Worm (Caenorhabditis elegans): Measurements from ENCODE around the gene F58F12.2.

F58F12.2 gene

DNA sequence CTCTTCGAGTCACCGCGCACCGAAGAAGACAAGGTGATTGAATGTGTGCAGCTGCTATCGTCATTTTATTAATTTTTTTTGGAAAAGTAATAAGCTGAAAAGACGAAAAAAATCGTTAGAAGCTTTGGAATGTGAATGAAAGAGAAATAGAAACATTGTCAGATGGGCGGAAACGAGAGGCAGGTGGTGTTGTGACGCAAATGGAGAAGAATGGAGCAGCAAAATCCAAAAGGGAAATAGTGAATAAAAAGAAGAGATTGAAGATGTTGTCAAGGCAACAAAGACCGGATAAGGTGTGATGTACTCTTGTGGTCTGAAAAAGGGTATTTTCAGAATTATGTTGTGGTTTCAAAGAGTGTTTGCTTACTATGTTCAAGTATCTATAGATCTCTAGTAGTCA lies 45.4 kb downstream of the F58F12.2 start:
- TF ChIP-seq lin-35 (GFP tag; optimal IDR thresholded peaks at IDR 0.05) (no peak), B0261.1 (tag; optimal IDR thresholded peaks at IDR 0.05) (no peak)

DNA sequence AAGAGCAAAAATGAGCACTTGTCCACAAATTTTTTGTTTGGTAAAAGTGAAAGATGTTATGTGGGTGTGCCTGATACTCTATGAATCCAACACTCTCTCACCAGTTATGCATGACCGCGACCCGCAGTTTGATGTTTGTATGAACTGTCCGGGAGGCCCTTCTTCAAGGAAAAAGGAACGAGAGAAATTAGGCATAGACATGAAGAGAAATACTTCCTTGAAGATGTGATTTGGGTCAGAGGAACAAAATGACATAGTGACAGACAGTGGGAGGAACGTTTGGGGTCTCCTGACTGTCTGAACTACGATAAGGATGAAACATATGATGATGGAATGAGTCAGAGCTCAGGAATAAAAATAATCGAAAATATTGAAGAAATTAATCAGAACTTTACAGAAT lies 46.8 kb downstream of the F58F12.2 start:
- TF ChIP-seq nhr-179 (tag; optimal IDR thresholded peaks at IDR 0.05) (no peak), nhr-80 (tag; optimal IDR thresholded peaks at IDR 0.05) (no peak), him-1 (tag; optimal IDR thresholded peaks at IDR 0.05) (no peak), bed-2 (GFP tag; IDR thresholded peaks at IDR 0.05) (no peak), F37B4.10 (GFP tag; IDR thresholded peaks at IDR 0.05) (no peak), lin-40 (tag; optimal IDR thresholded peaks at IDR 0.05) (no peak), C17E4.6 (GFP tag; IDR thresholded peaks at IDR 0.05) (no peak), lag-1 (GFP tag; IDR thresholded peaks at IDR 0.05) (no peak)

- TF ChIP-seq ceh-79 (tag; optimal IDR thresholded peaks at IDR 0.05) (no peak), let-526 (GFP tag; IDR thresholded peaks at IDR 0.05) (no peak), attf-3 (GFP tag; conservative IDR thresholded peaks at IDR 0.05) (no peak), xnd-1 (tag; optimal IDR thresholded peaks at IDR 0.05) (no peak), madf-3 (GFP tag; IDR thresholded peaks at IDR 0.05) (no peak), lin-40 (tag; optimal IDR thresholded peaks at IDR 0.05) (no peak), T07F8.4 (tag; optimal IDR thresholded peaks at IDR 0.05) (no peak), Y53G8AR.9 (GFP tag; conservative IDR thresholded peaks at IDR 0.05) (no peak), let-607 (tag; optimal IDR thresholded peaks at IDR 0.05) (no peak), B0261.1 (tag; optimal IDR thresholded peaks at IDR 0.05) (no peak), T26A5.8 (tag; optimal IDR thresholded peaks at IDR 0.05) (no peak)
Measured at ce11 chrII:6339948-6340347, 47.9 kb downstream of the F58F12.2 start, which contains the start of gene C32D5.7. Gene C32D5.7, minus strand, starts transcription at chrII:6340048.

- TF ChIP-seq unc-62 (GFP tag; optimal IDR thresholded peaks at IDR 0.05) (no peak), let-526 (GFP tag; IDR thresholded peaks at IDR 0.05) (no peak), rpc-1 (optimal IDR thresholded peaks at IDR 0.05) (no peak), rpc-1 (tag; optimal IDR thresholded peaks at IDR 0.05) (no peak), sptf-2 (GFP tag; optimal IDR thresholded peaks at IDR 0.05) (no peak), dpl-1 (GFP tag; optimal IDR thresholded peaks at IDR 0.05) (no peak), egrh-3 (GFP tag; IDR thresholded peaks at IDR 0.05) (no peak), F57C9.4 (tag; optimal IDR thresholded peaks at IDR 0.05) (no peak), attf-6 (GFP tag; IDR thresholded peaks at IDR 0.05) (no peak)
Measured at ce11 chrII:6339511-6339910, 48.3 kb downstream of the F58F12.2 start.

Data from whole organism, young adult.